Fruit fly (Drosophila melanogaster) whole organism, adult: ENCODE data around the gene Megf8.

Experiments used
- CG12768 ChIP-seq: fragments of 200-800 bp; sonication (Bioruptor generic); optimal IDR thresholded peaks from 2 replicates; lab custom pipeline; 2017; ENCODE audit warnings: missing biosample characterization, missing genetic modification characterization, mild to moderate bottlenecking, moderate library complexity, missing genetic modification reagents
- CG14711 ChIP-seq: fragments of 200-800 bp; sonication (Bioruptor generic); optimal IDR thresholded peaks from 2 replicates; lab custom pipeline; 2018; ENCODE audit warnings: missing biosample characterization, mild to moderate bottlenecking, missing genetic modification characterization, moderate library complexity
- CG1620 ChIP-seq: fragments of 200-800 bp; sonication (Bioruptor generic); optimal IDR thresholded peaks from 2 replicates; lab custom pipeline; 2016; ENCODE audit warnings: missing biosample characterization, missing genetic modification characterization
- CG33017 ChIP-seq: fragments of 200-800 bp; sonication (Bioruptor generic); optimal IDR thresholded peaks from 2 replicates; lab custom pipeline; 2018; ENCODE audit warnings: missing biosample characterization, mild to moderate bottlenecking, missing genetic modification characterization, moderate library complexity
- CG5204 ChIP-seq: fragments of 200-800 bp; sonication (Bioruptor generic); optimal IDR thresholded peaks from 2 replicates; lab custom pipeline; 2016; ENCODE audit warnings: missing biosample characterization, missing genetic modification characterization
- Clk ChIP-seq: fragments of 200-800 bp; sonication (Bioruptor generic); optimal IDR thresholded peaks from 2 replicates; lab custom pipeline; 2017; ENCODE audit warnings: missing biosample characterization, missing genetic modification characterization
- Crg-1 ChIP-seq: fragments of 200-800 bp; sonication (Bioruptor generic); optimal IDR thresholded peaks from 2 replicates; lab custom pipeline; 2016; ENCODE audit warnings: missing biosample characterization, missing genetic modification characterization
- Hr96 ChIP-seq: fragments of 200-800 bp; sonication (Bioruptor generic); optimal IDR thresholded peaks from 2 replicates; lab custom pipeline; 2016; ENCODE audit warnings: missing biosample characterization, missing genetic modification characterization
- Mnt ChIP-seq: fragments of 200-800 bp; sonication (Bioruptor generic); optimal IDR thresholded peaks from 2 replicates; lab custom pipeline; 2016; ENCODE audit warnings: missing biosample characterization, mild to moderate bottlenecking, missing genetic modification characterization
- cnc ChIP-seq, 2 experiments: fragments of >200 bp; optimal IDR thresholded peaks; 2 replicates each; lab custom pipeline; 2017
- kay ChIP-seq: fragments of 200-800 bp; sonication (Bioruptor generic); peaks from one replicate; lab custom pipeline; 2016; ENCODE audit warnings: missing biosample characterization, missing genetic modification characterization, borderline replicate concordance
- tj ChIP-seq: fragments of 200-800 bp; sonication (Bioruptor generic); optimal IDR thresholded peaks from 3 replicates; lab custom pipeline; 2017; ENCODE audit warnings: missing biosample characterization, mild to moderate bottlenecking, missing genetic modification characterization, moderate library complexity
- toe ChIP-seq: fragments of 200-800 bp; sonication (Bioruptor generic); optimal IDR thresholded peaks from 2 replicates; lab custom pipeline; 2016; ENCODE audit warnings: missing biosample characterization, missing genetic modification characterization

DNA sequence CACCGCTTCAGTTG lies 39.9 kb downstream of the Megf8 start, which contains the start of gene Bsg:
- TF ChIP-seq Mnt (GFP tag; lab: Kevin White, UChicago) (no peak), kay (GFP tag; lab: Kevin White, UChicago) (no peak), CG5204 (GFP tag; lab: Kevin White, UChicago) (no peak), CG1620 (no peak), toe (GFP tag; lab: Kevin White, UChicago) (no peak), CG14711 (tag; lab: Kevin White, UChicago) (no peak), CG12768 (no peak), tj (no peak), Crg-1 (GFP tag; lab: Kevin White, UChicago) (no peak), cnc (optimal IDR thresholded peaks at IDR 0.05; lab: Kevin White, UChicago) (no peak), CG33017 (tag; lab: Kevin White, UChicago) (no peak), Hr96 (GFP tag; lab: Kevin White, UChicago) (no peak), Clk (GFP tag; lab: Kevin White, UChicago) (no peak)
